Worm (Caenorhabditis elegans): ENCODE results near the gene F58B4.7.
A peak's percentile ranks its signal among the peaks of the same experiment; 100 is the strongest.

Gene F58B4.7

ce11 chrV:10903748-10904147 lies 19.4 kb downstream of the F58B4.7 start, which contains the start of gene F32D8.15:
TSS of gene F32D8.15 (plus strand) at chrV:10904048.
- TF ChIP-seq ceh-79 (tag; optimal IDR thresholded peaks at IDR 0.05) (no peak), nhr-27 (tag; optimal IDR thresholded peaks at IDR 0.05) (no peak), lsl-1 (GFP tag; optimal IDR thresholded peaks at IDR 0.05) (no peak), nfya-1 (tag; optimal IDR thresholded peaks at IDR 0.05; ENCODE audit: borderline replicate concordance, insufficient read depth) (no peak), mes-4 (tag; optimal IDR thresholded peaks at IDR 0.05) (no peak), ztf-3 (GFP tag; optimal IDR thresholded peaks at IDR 0.05) (no peak), zim-3 (tag; optimal IDR thresholded peaks at IDR 0.05) (no peak), tlf-1 (GFP tag; optimal IDR thresholded peaks at IDR 0.05) (no peak), chd-7 (tag; optimal IDR thresholded peaks at IDR 0.05) (no peak), F57A8.1 (GFP tag; optimal IDR thresholded peaks at IDR 0.05) (no peak), ceh-40 (GFP tag; IDR thresholded peaks at IDR 0.05) (no peak), lin-35 (GFP tag; optimal IDR thresholded peaks at IDR 0.05) (no peak), somi-1 (GFP tag; optimal IDR thresholded peaks at IDR 0.05) (no peak), ztf-28 (GFP tag; IDR thresholded peaks at IDR 0.05) (no peak), pha-4 (tag; optimal IDR thresholded peaks at IDR 0.05) (no peak), unc-62 (GFP tag; optimal IDR thresholded peaks at IDR 0.05) (no peak), K12H6.12 (tag; optimal IDR thresholded peaks at IDR 0.05) (no peak), mcd-1 (GFP tag; IDR thresholded peaks at IDR 0.05) (no peak), F37B4.10 (GFP tag; IDR thresholded peaks at IDR 0.05) (no peak), unc-130 (GFP tag; optimal IDR thresholded peaks at IDR 0.05) (no peak)

- TF ChIP-seq bed-1 (GFP tag; IDR thresholded peaks at IDR 0.05) (no peak), egl-18 (GFP tag; IDR thresholded peaks at IDR 0.05) (no peak), F49E8.2 (tag; optimal IDR thresholded peaks at IDR 0.05; ENCODE audit: insufficient read depth) (no peak), F52B5.7 (tag; optimal IDR thresholded peaks at IDR 0.05) (no peak), egrh-3 (GFP tag; IDR thresholded peaks at IDR 0.05) (no peak), snpc-1.3 (tag; optimal IDR thresholded peaks at IDR 0.05; ENCODE audit: insufficient read depth) (no peak), egl-44 (GFP tag; IDR thresholded peaks at IDR 0.05) (no peak), nhr-27 (tag; optimal IDR thresholded peaks at IDR 0.05) (no peak), F10E7.11 (tag; optimal IDR thresholded peaks at IDR 0.05) (no peak), sea-2 (GFP tag; IDR thresholded peaks at IDR 0.05) (no peak), die-1 (tag; optimal IDR thresholded peaks at IDR 0.05) (no peak), snpc-4 (GFP tag; optimal IDR thresholded peaks at IDR 0.05) (no peak), snpc-4 (tag; optimal IDR thresholded peaks at IDR 0.05) (no peak), ztf-3 (GFP tag; optimal IDR thresholded peaks at IDR 0.05) (no peak), attf-3 (GFP tag; conservative IDR thresholded peaks at IDR 0.05) (no peak), Y79H2A.3 (GFP tag; conservative IDR thresholded peaks at IDR 0.05) (no peak), snpc-1.1 (tag; optimal IDR thresholded peaks at IDR 0.05; ENCODE audit: insufficient read depth) (no peak)
Measured at ce11 chrV:10902682-10903081, 20.4 kb downstream of the F58B4.7 start, which contains the start of gene F32D8.8. TSS of gene F32D8.8 (minus strand) at chrV:10902782.

- TF ChIP-seq B0035.1 (tag; optimal IDR thresholded peaks at IDR 0.05), result no peak
- TF ChIP-seq nhr-80 (tag; optimal IDR thresholded peaks at IDR 0.05), result peak; percentile 50
Measured at ce11 chrV:10901125-10901524, 22.0 kb downstream of the F58B4.7 start, which contains the start of gene spp-16. TSS of gene spp-16 (minus strand) at chrV:10901303.

Measured in whole organism, young adult.